Fruit fly (Drosophila melanogaster) whole organism, embryonic: ENCODE measurements around the gene Suv3.

ENCODE experiments used
- Aef1 ChIP-seq: fragments of 200-800 bp; sonication (Bioruptor generic); IDR thresholded peaks from 3 replicates; pipeline ENCODE4 v1.3.6; 2022; ENCODE audit warnings: missing biosample characterization, missing genetic modification characterization
- Atf6 ChIP-seq: fragments of 200-800 bp; sonication (Bioruptor generic); IDR thresholded peaks from 2 replicates; pipeline ENCODE4 v1.3.6; 2022; ENCODE audit warnings: missing biosample characterization, missing genetic modification characterization
- Awh ChIP-seq: fragments of 200-800 bp; sonication (Bioruptor generic); IDR thresholded peaks from 2 replicates; pipeline ENCODE4, ENCODE4 v1.3.6; 2022; ENCODE audit warnings: missing biosample characterization, missing genetic modification characterization
- B-H2 ChIP-seq: fragments of 200-800 bp; sonication (Bioruptor generic); optimal IDR thresholded peaks from 2 replicates; lab custom pipeline; 2018; ENCODE audit warnings: missing biosample characterization, mild to moderate bottlenecking, missing genetic modification characterization
- BEAF-32 ChIP-seq: fragments of 200-800 bp; sonication (Bioruptor generic); optimal IDR thresholded peaks from 3 replicates; lab custom pipeline; 2017; ENCODE audit warnings: missing biosample characterization, missing genetic modification characterization, mild to moderate bottlenecking, moderate library complexity, missing genetic modification reagents
- CG10543 ChIP-seq: fragments of 200-800 bp; sonication (Bioruptor generic); optimal IDR thresholded peaks from 3 replicates; lab custom pipeline; 2017; ENCODE audit warnings: missing biosample characterization, mild to moderate bottlenecking, missing genetic modification characterization, moderate library complexity
- CG11085 ChIP-seq: fragments of 200-800 bp; sonication (Bioruptor generic); IDR thresholded peaks from 2 replicates; pipeline ENCODE4 v1.3.6; 2022; ENCODE audit warnings: missing biosample characterization, missing genetic modification characterization
- CG14710 ChIP-seq: fragments of 200-800 bp; sonication (Bioruptor generic); optimal IDR thresholded peaks from 3 replicates; lab custom pipeline; 2019; ENCODE audit warnings: missing biosample characterization, mild to moderate bottlenecking, missing genetic modification characterization, moderate library complexity
- CG14860 ChIP-seq: fragments of 200-800 bp; sonication (Bioruptor generic); IDR thresholded peaks from 3 replicates; pipeline ENCODE4 v1.3.6; 2022; ENCODE audit warnings: missing biosample characterization, missing genetic modification characterization; ENCODE audit not compliant: partially characterized antibody
- CG1647 ChIP-seq: fragments of 200-800 bp; sonication (Bioruptor generic); optimal IDR thresholded peaks from 3 replicates; lab custom pipeline; 2016; ENCODE audit warnings: missing biosample characterization, missing genetic modification characterization
- CG16813 ChIP-seq: fragments of 200-800 bp; sonication (Bioruptor generic); IDR thresholded peaks from 3 replicates; pipeline ENCODE4 v1.3.6; 2022; ENCODE audit warnings: missing biosample characterization, missing genetic modification characterization; ENCODE audit not compliant: partially characterized antibody
- CG17612 ChIP-seq: fragments of 200-800 bp; sonication (Bioruptor generic); IDR thresholded peaks from 2 replicates; pipeline ENCODE4 v1.3.6; 2022; ENCODE audit warnings: missing biosample characterization, missing genetic modification characterization
- CG2116 ChIP-seq: fragments of 200-800 bp; sonication (Bioruptor generic); optimal IDR thresholded peaks from 3 replicates; lab custom pipeline; 2018; ENCODE audit warnings: missing biosample characterization, mild to moderate bottlenecking, missing genetic modification characterization
- CG30431 ChIP-seq: fragments of 200-800 bp; sonication (Bioruptor generic); optimal IDR thresholded peaks from 2 replicates; lab custom pipeline; 2017; ENCODE audit warnings: missing biosample characterization, missing genetic modification characterization
- CG31388 ChIP-seq: fragments of 200-800 bp; sonication (Bioruptor generic); optimal IDR thresholded peaks from 2 replicates; lab custom pipeline; 2016; ENCODE audit warnings: missing biosample characterization, missing genetic modification characterization
- CG3847 ChIP-seq: fragments of 200-800 bp; sonication (Bioruptor generic); IDR thresholded peaks from 2 replicates; pipeline ENCODE4 v1.3.6; 2022; ENCODE audit warnings: missing biosample characterization, missing genetic modification characterization
- CG5245 ChIP-seq: fragments of 200-800 bp; sonication (Bioruptor generic); optimal IDR thresholded peaks from 3 replicates; lab custom pipeline; 2016; ENCODE audit warnings: missing biosample characterization, missing genetic modification characterization
- CG6175 ChIP-seq: fragments of 200-800 bp; sonication (Bioruptor generic); IDR thresholded peaks from 3 replicates; pipeline ENCODE4 v1.3.6; 2022; ENCODE audit warnings: missing biosample characterization, missing genetic modification characterization
- CG6654 ChIP-seq: fragments of 200-800 bp; sonication (Bioruptor generic); optimal IDR thresholded peaks from 2 replicates; lab custom pipeline; 2017; ENCODE audit warnings: missing biosample characterization, mild to moderate bottlenecking, missing genetic modification characterization
- CG6791 ChIP-seq: fragments of 200-800 bp; sonication (Bioruptor generic); IDR thresholded peaks from 3 replicates; pipeline ENCODE4 v1.3.6; 2022; ENCODE audit warnings: missing biosample characterization, missing genetic modification characterization; ENCODE audit not compliant: partially characterized antibody
- CG7928 ChIP-seq: fragments of 200-800 bp; sonication (Bioruptor generic); optimal IDR thresholded peaks from 2 replicates; lab custom pipeline; 2017; ENCODE audit warnings: missing biosample characterization, mild to moderate bottlenecking, missing genetic modification characterization
- CG7987 ChIP-seq: fragments of 200-800 bp; sonication (Bioruptor generic); optimal IDR thresholded peaks from 2 replicates; lab custom pipeline; 2018; ENCODE audit warnings: missing biosample characterization, mild to moderate bottlenecking, missing genetic modification characterization, moderate library complexity
- CG8944 ChIP-seq: fragments of 200-800 bp; sonication (Bioruptor generic); optimal IDR thresholded peaks from 3 replicates; lab custom pipeline; 2016; ENCODE audit warnings: missing biosample characterization, missing genetic modification characterization
- D19A ChIP-seq: fragments of 200-800 bp; optimal IDR thresholded peaks from 3 replicates; lab custom pipeline; 2019; ENCODE audit warnings: missing biosample characterization, mild to moderate bottlenecking, missing genetic modification characterization, moderate library complexity
- Eip74EF ChIP-seq, 2 experiments: fragments of 200-800 bp in 1 of 2; fragments of >200 bp in 1 of 2; sonication (Bioruptor generic) in 1 of 2; optimal IDR thresholded peaks; 2 replicates each; lab custom pipeline; 2017 to 2019; ENCODE audit warnings: missing biosample characterization in 2 of 2, missing genetic modification characterization in 2 of 2, mild to moderate bottlenecking in 1 of 2, moderate library complexity in 1 of 2
- HLH4C ChIP-seq: fragments of 200-800 bp; sonication (Bioruptor generic); IDR thresholded peaks from 3 replicates; pipeline ENCODE4 v1.3.6; 2022; ENCODE audit warnings: missing biosample characterization, missing genetic modification characterization; ENCODE audit not compliant: partially characterized antibody
- Mad ChIP-seq: fragments of 200-800 bp; sonication (Bioruptor generic); optimal IDR thresholded peaks from 2 replicates; lab custom pipeline; 2016; ENCODE audit warnings: missing biosample characterization, missing genetic modification characterization
- Max ChIP-seq: fragments of 200-800 bp; sonication (Bioruptor generic); optimal IDR thresholded peaks from 2 replicates; lab custom pipeline; 2016; ENCODE audit warnings: missing biosample characterization, mild to moderate bottlenecking, missing genetic modification characterization
- Med ChIP-seq: fragments of 200-800 bp; sonication (Bioruptor generic); peaks from one replicate; lab custom pipeline; 2016; ENCODE audit warnings: missing biosample characterization, missing genetic modification characterization, mild to moderate bottlenecking, inconsistent platforms, moderate library complexity
- Vsx1 ChIP-seq: fragments of 200-800 bp; sonication (Bioruptor generic); optimal IDR thresholded peaks from 2 replicates; lab custom pipeline; 2017; ENCODE audit warnings: missing biosample characterization, mild to moderate bottlenecking, missing genetic modification characterization, missing genetic modification reagents
- Xrp1 ChIP-seq: fragments of 200-800 bp; sonication (Bioruptor generic); IDR thresholded peaks from 2 replicates; pipeline ENCODE4 v1.3.6; 2022; ENCODE audit warnings: missing biosample characterization, missing genetic modification characterization
- abd-A ChIP-seq: fragments of 200-800 bp; sonication (Bioruptor generic); optimal IDR thresholded peaks from 3 replicates; lab custom pipeline; 2019; ENCODE audit warnings: missing biosample characterization, mild to moderate bottlenecking, missing genetic modification characterization, moderate library complexity
- ase ChIP-seq: fragments of 200-800 bp; sonication (Bioruptor generic); IDR thresholded peaks from 3 replicates; pipeline ENCODE4 v1.3.6; 2022; ENCODE audit warnings: missing biosample characterization, missing genetic modification characterization
- ato ChIP-seq: fragments of 200-800 bp; sonication (Bioruptor generic); IDR thresholded peaks from 2 replicates; pipeline ENCODE4 v1.3.6; 2022; ENCODE audit warnings: missing biosample characterization, missing genetic modification characterization; ENCODE audit not compliant: partially characterized antibody
- bab2 ChIP-seq: fragments of 200-800 bp; sonication (Bioruptor generic); optimal IDR thresholded peaks from 2 replicates; lab custom pipeline; 2016; ENCODE audit warnings: missing biosample characterization, missing genetic modification characterization
- fu2 ChIP-seq: fragments of 200-800 bp; sonication (Bioruptor generic); optimal IDR thresholded peaks from 2 replicates; lab custom pipeline; 2016; ENCODE audit warnings: missing biosample characterization, missing genetic modification characterization
- gcm ChIP-seq: fragments of 200-800 bp; sonication (Bioruptor generic); optimal IDR thresholded peaks from 2 replicates; lab custom pipeline; 2019; ENCODE audit warnings: missing biosample characterization, mild to moderate bottlenecking, missing genetic modification characterization, moderate library complexity
- gem ChIP-seq: fragments of 200-800 bp; sonication (Bioruptor generic); optimal IDR thresholded peaks from 2 replicates; lab custom pipeline; 2019; ENCODE audit warnings: missing biosample characterization, mild to moderate bottlenecking, missing genetic modification characterization, moderate library complexity
- kah ChIP-seq: fragments of 200-800 bp; sonication (Bioruptor generic); optimal IDR thresholded peaks from 2 replicates; lab custom pipeline; 2018; ENCODE audit warnings: missing biosample characterization, mild to moderate bottlenecking, missing genetic modification characterization
- knrl ChIP-seq: fragments of 200-800 bp; sonication (Bioruptor generic); IDR thresholded peaks from 3 replicates; pipeline ENCODE4 v1.3.6; 2022; ENCODE audit warnings: missing biosample characterization, missing genetic modification characterization; ENCODE audit not compliant: partially characterized antibody
- nerfin-2 ChIP-seq: fragments of 200-800 bp; sonication (Bioruptor generic); IDR thresholded peaks from 2 replicates; pipeline ENCODE4 v1.3.6; 2022; ENCODE audit warnings: missing biosample characterization, missing genetic modification characterization; ENCODE audit not compliant: partially characterized antibody
- row ChIP-seq: fragments of 200-800 bp; sonication (Bioruptor generic); IDR thresholded peaks from 3 replicates; pipeline ENCODE4 v1.3.6; 2022; ENCODE audit warnings: missing biosample characterization, missing genetic modification characterization
- tgo ChIP-seq: fragments of 200-800 bp; sonication (Bioruptor generic); IDR thresholded peaks from 3 replicates; pipeline ENCODE4 v1.3.6; 2022; ENCODE audit warnings: missing biosample characterization, missing genetic modification characterization
- tin ChIP-seq: fragments of 200-800 bp; sonication (Bioruptor generic); optimal IDR thresholded peaks from 3 replicates; lab custom pipeline; 2016; ENCODE audit warnings: missing biosample characterization, missing genetic modification characterization
- trem ChIP-seq: fragments of 200-800 bp; optimal IDR thresholded peaks from 3 replicates; lab custom pipeline; 2019; ENCODE audit warnings: missing biosample characterization, mild to moderate bottlenecking, missing genetic modification characterization, moderate library complexity
- trh ChIP-seq: fragments of 200-800 bp; sonication (Bioruptor generic); optimal IDR thresholded peaks from 2 replicates; lab custom pipeline; 2016; ENCODE audit warnings: missing biosample characterization, missing genetic modification characterization
- tup ChIP-seq: fragments of 200-800 bp; sonication (Bioruptor generic); optimal IDR thresholded peaks from 2 replicates; lab custom pipeline; 2016; ENCODE audit warnings: missing biosample characterization, mild to moderate bottlenecking, missing genetic modification characterization, moderate library complexity
- vnd ChIP-seq: fragments of 200-800 bp; sonication (Bioruptor generic); IDR thresholded peaks from 3 replicates; pipeline ENCODE4 v1.3.6; 2022; ENCODE audit warnings: missing biosample characterization, missing genetic modification characterization; ENCODE audit not compliant: partially characterized antibody
- zfh1 ChIP-seq: fragments of 200-800 bp; sonication (Bioruptor generic); IDR thresholded peaks from 3 replicates; pipeline ENCODE4 v1.3.6; 2022; ENCODE audit warnings: missing biosample characterization, missing genetic modification characterization

Gene Suv3

DNA sequence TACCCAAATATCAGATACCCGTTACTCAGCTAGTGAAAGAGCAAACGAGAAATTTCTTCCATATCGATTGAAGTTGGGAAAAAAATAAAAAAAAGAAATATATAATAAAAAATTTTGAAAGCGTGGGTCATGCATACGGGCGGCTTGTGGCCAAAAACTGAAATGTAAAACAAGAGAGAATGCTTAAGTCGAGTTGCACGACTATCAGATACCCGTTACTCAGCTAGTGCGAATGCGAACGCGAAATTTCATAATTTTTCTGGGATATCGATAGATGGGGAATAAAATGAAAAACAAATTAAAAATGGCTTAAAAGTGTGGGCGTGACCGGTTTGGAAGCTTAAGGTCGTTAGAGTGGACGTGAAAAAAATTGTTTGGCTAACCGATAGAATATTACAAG lies 43.0 kb upstream of the Suv3 start:
- TF ChIP-seq Med (GFP tag; lab: Kevin White, UChicago) = peak; percentile 18
- 0 out of 2 replicates have a peak, but pooled peaks have one; percentile 28 for TF ChIP-seq ato
- peak; percentile 25; the same call in 1 of the 3 replicates for TF ChIP-seq vnd (GFP tag; lab: Robert Waterston, UW)
- no peak for TF ChIP-seq B-H2
- no peak for TF ChIP-seq CG7987 (GFP tag; lab: Kevin White, UChicago)
- TF ChIP-seq Eip74EF (GFP tag; optimal IDR thresholded peaks at IDR 0.05; lab: Kevin White, UChicago) = no peak
- peak; percentile 18; the same call in 1 of the 3 replicates for TF ChIP-seq CG6791 (GFP tag; lab: Robert Waterston, UW)
- no peak for TF ChIP-seq CG6175 (GFP tag; lab: Robert Waterston, UW)
- peak; percentile 70; the same call in 2 of the 3 replicates for TF ChIP-seq HLH4C
- TF ChIP-seq Xrp1 (GFP tag; lab: Robert Waterston, UW) = no peak
- TF ChIP-seq row (GFP tag; lab: Robert Waterston, UW) = no peak
- TF ChIP-seq CG30431 = no peak
- peak; percentile 60; the same call in 2 of the 3 replicates for TF ChIP-seq CG14860 (GFP tag; lab: Robert Waterston, UW)
- 0 out of 2 replicates have a peak, but pooled peaks have one; percentile 43 for TF ChIP-seq nerfin-2
- peak; percentile 66 for TF ChIP-seq CG16813
- TF ChIP-seq BEAF-32 (GFP tag; lab: Kevin White, UChicago) = no peak

DNA sequence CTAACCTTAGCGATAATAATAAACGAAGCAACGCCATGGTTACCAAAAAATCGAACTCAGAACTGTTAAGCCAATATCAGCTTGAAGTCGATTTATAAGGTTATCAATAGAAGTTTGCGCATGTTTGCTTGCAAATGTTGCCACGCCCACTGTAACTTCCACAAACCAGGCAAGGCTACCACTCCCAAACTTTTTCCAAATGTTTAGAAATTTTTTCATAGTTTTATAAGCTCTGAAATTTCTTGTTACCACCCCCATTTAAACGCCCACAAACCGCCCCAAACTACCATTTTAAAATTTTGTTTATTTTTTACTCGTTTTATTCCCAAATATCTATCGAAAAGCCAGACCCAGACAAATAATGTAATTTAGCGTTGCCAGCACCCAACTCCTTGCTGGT lies 33.5 kb upstream of the Suv3 start, which contains the start of gene flip:
flip (minus strand) TSS at position 101 of the 400 bp plus-strand sequence.
- no peak for TF ChIP-seq CG17612 (GFP tag; lab: Robert Waterston, UW)
- no peak for TF ChIP-seq CG2116 (GFP tag; lab: Kevin White, UChicago)
- TF ChIP-seq trh (GFP tag; lab: Kevin White, UChicago) = no peak
- TF ChIP-seq CG10543 (GFP tag; lab: Kevin White, UChicago) = no peak
- TF ChIP-seq bab2 (GFP tag; lab: Kevin White, UChicago) = no peak
- no peak for TF ChIP-seq CG8944 (GFP tag; lab: Kevin White, UChicago)
- no peak for TF ChIP-seq Awh (GFP tag; lab: Robert Waterston, UW)
- no peak for TF ChIP-seq knrl (GFP tag; lab: Robert Waterston, UW)
- no peak for TF ChIP-seq CG14710 (tag; lab: Kevin White, UChicago)
- no peak for TF ChIP-seq CG11085
- TF ChIP-seq CG7928 = no peak
- no peak for TF ChIP-seq CG5245 (GFP tag; lab: Kevin White, UChicago)
- no peak for TF ChIP-seq CG1647 (GFP tag; lab: Kevin White, UChicago)
- TF ChIP-seq, all 482 proteins: peak for 0

dm6 chr3R:4280062-4280461 lies 31.3 kb upstream of the Suv3 start, which contains the start of gene cpx:
Gene cpx, plus strand, starts transcription at chr3R:4280221.
- no peak for TF ChIP-seq tup (GFP tag; lab: Kevin White, UChicago)
- no peak for TF ChIP-seq CG31388
- no peak for TF ChIP-seq zfh1 (GFP tag; lab: Robert Waterston, UW)
- peak; percentile 3 for TF ChIP-seq gcm
- TF ChIP-seq CG1647 (GFP tag; lab: Kevin White, UChicago) = no peak
- TF ChIP-seq Max (GFP tag; lab: Kevin White, UChicago) = no peak
- no peak for TF ChIP-seq tin (GFP tag; lab: Kevin White, UChicago)
- TF ChIP-seq D19A = no peak
- TF ChIP-seq CG6654 (GFP tag; lab: Kevin White, UChicago) = no peak
- TF ChIP-seq Mad = no peak
- no peak for TF ChIP-seq Aef1 (GFP tag; lab: Robert Waterston, UW)
- no peak for TF ChIP-seq tgo (GFP tag; lab: Robert Waterston, UW)
- TF ChIP-seq trem (tag; lab: Kevin White, UChicago) = no peak
- TF ChIP-seq fu2 (GFP tag; lab: Kevin White, UChicago) = no peak
- peak; percentile 46 for TF ChIP-seq abd-A (tag; lab: Kevin White, UChicago)
- no peak for TF ChIP-seq kah
- no peak for TF ChIP-seq ase (GFP tag; lab: Robert Waterston, UW)
- no peak for TF ChIP-seq Atf6 (GFP tag; lab: Robert Waterston, UW)
- TF ChIP-seq Vsx1 (GFP tag; lab: Kevin White, UChicago) = no peak
- TF ChIP-seq CG3847 (GFP tag; lab: Robert Waterston, UW) = no peak
- TF ChIP-seq gem (tag; lab: Kevin White, UChicago) = no peak
